Fruit fly (Drosophila melanogaster): ENCODE data around the gene Spn28F.

The Spn28F gene

DNA sequence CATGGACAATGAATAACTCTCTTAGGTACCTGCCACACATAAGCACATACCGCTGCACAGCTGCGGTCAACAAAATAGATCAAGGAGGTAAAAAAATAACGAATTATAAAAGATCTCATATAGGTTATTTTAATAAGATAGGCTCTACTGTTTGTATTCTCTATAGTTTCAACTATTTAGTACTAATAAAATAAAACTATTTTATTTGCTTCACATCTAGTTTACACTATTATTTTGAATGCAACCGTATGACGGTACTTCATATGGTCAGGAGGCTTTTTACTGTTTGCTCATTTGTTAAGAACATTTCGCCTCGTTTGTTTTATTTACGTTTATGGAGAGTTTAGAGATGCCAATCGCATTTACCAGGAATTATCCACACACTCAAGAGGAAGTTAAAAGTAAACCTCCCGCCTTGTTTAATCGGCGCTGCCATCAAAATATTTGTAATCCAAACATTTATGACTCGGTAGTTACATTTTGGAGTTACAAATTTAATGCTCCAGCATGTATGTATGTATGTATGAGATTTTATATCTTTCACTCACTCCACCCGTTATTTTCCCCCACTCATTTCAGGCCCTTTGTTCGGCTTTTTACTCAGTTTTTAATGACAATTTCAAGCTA is 33.5 kb upstream of the Spn28F start (continued):
- TF ChIP-seq CG16863 (GFP tag; optimal IDR thresholded peaks at IDR 0.05) (peak; percentile 6), nerfin-1 (tag; optimal IDR thresholded peaks at IDR 0.05) (peak; percentile 56), CG11456 (GFP tag; IDR thresholded peaks at IDR 0.05) (no peak), grn (GFP tag; optimal IDR thresholded peaks at IDR 0.05) (peak; percentile 61), CG3847 (GFP tag; IDR thresholded peaks at IDR 0.05) (peak; percentile 46), CG5245 (GFP tag; optimal IDR thresholded peaks at IDR 0.05) (peak; percentile 4), fd64A (GFP tag; optimal IDR thresholded peaks at IDR 0.05) (no peak), CG3281 (GFP tag; optimal IDR thresholded peaks at IDR 0.05) (peak; percentile 22), CG1647 (GFP tag; optimal IDR thresholded peaks at IDR 0.05) (no peak), CG13424 (tag; optimal IDR thresholded peaks at IDR 0.05) (peak; percentile 64), Bteb2 (GFP tag; optimal IDR thresholded peaks at IDR 0.05) (peak; percentile 19), chn (GFP tag; optimal IDR thresholded peaks at IDR 0.05) (peak; percentile 45), CG9215 (GFP tag; IDR thresholded peaks at IDR 0.05) (no peak), CG4404 (GFP tag; IDR thresholded peaks at IDR 0.05) (peak; percentile 68), caup (GFP tag; optimal IDR thresholded peaks at IDR 0.05; ENCODE audit: severe bottlenecking) (peak; percentile 14), CG2889 (GFP tag; IDR thresholded peaks at IDR 0.05) (peak; percentile 26; the same call in 1 of the 3 replicates), rib (GFP tag; IDR thresholded peaks at IDR 0.05) (no peak), nom (GFP tag; optimal IDR thresholded peaks at IDR 0.05) (peak; percentile 15), CG9817 (tag; optimal IDR thresholded peaks at IDR 0.05) (peak; percentile 19), CG17359 (tag; optimal IDR thresholded peaks at IDR 0.05) (peak; percentile 73), repo (GFP tag; optimal IDR thresholded peaks at IDR 0.05) (no peak), dati (GFP tag; IDR thresholded peaks at IDR 0.05) (no peak), CG2199 (GFP tag; IDR thresholded peaks at IDR 0.05) (peak; percentile 56; the same call in 1 of the 3 replicates), dmrt99B (tag; optimal IDR thresholded peaks at IDR 0.05) (peak; percentile 79), chif (GFP tag; optimal IDR thresholded peaks at IDR 0.05) (peak; percentile 46 to 68), sd (tag; optimal IDR thresholded peaks at IDR 0.05) (peak; percentile 27), CG4328 (GFP tag; optimal IDR thresholded peaks at IDR 0.05) (no peak), ase (GFP tag; IDR thresholded peaks at IDR 0.05) (0 out of 3 replicates have a peak, but pooled peaks have one; percentile 25), Max (GFP tag; optimal IDR thresholded peaks at IDR 0.05) (peak; percentile 18), CG30020 (tag; optimal IDR thresholded peaks at IDR 0.05) (peak; percentile 28), NC2β (GFP tag; optimal IDR thresholded peaks at IDR 0.05) (peak; percentile 35), CG10979 (tag; optimal IDR thresholded peaks at IDR 0.05) (peak; percentile 85), zen (tag; optimal IDR thresholded peaks at IDR 0.05) (peak; percentile 90), dysf (GFP tag; IDR thresholded peaks at IDR 0.05) (peak; percentile 70), CG2116 (GFP tag; optimal IDR thresholded peaks at IDR 0.05) (peak; percentile 44), CG32772 (GFP tag; IDR thresholded peaks at IDR 0.05) (peak; percentile 57), danr (GFP tag; IDR thresholded peaks at IDR 0.05) (peak; percentile 33; the same call in 1 of the 2 replicates), Ptx1 (GFP tag; IDR thresholded peaks at IDR 0.05) (peak; percentile 48), BtbVII (GFP tag; optimal IDR thresholded peaks at IDR 0.05) (peak; percentile 22), CG34376 (GFP tag; optimal IDR thresholded peaks at IDR 0.05) (no peak), Vsx1 (GFP tag; optimal IDR thresholded peaks at IDR 0.05) (peak; percentile 6), CG10147 (GFP tag; optimal IDR thresholded peaks at IDR 0.05) (peak; percentile 57), CG1602 (GFP tag; optimal IDR thresholded peaks at IDR 0.05) (peak; percentile 55), CG12299 (tag; optimal IDR thresholded peaks at IDR 0.05) (peak; percentile 29), wek (GFP tag; optimal IDR thresholded peaks at IDR 0.05) (no peak), CG17829 (tag; optimal IDR thresholded peaks at IDR 0.05) (peak; percentile 86), CrebB (tag; optimal IDR thresholded peaks at IDR 0.05) (no peak), Meics (GFP tag; optimal IDR thresholded peaks at IDR 0.05) (peak; percentile 44), Trl (optimal IDR thresholded peaks at IDR 0.05) (no peak), Trl (GFP tag; optimal IDR thresholded peaks at IDR 0.05) (no peak)
